Worm (Caenorhabditis elegans): ENCODE measurements around the gene col-141.

- TF ChIP-seq mef-2 (tag; optimal IDR thresholded peaks at IDR 0.05) (no peak), C16A3.4 (tag; optimal IDR thresholded peaks at IDR 0.05) (no peak), snpc-4 (tag; optimal IDR thresholded peaks at IDR 0.05) (no peak), unc-130 (tag; optimal IDR thresholded peaks at IDR 0.05) (no peak), lin-39 (tag; optimal IDR thresholded peaks at IDR 0.05) (no peak), unc-86 (tag; optimal IDR thresholded peaks at IDR 0.05) (no peak), fos-1 (tag; optimal IDR thresholded peaks at IDR 0.05) (no peak), ces-1 (GFP tag; optimal IDR thresholded peaks at IDR 0.05) (no peak), unc-62 (GFP tag; optimal IDR thresholded peaks at IDR 0.05) (no peak), dpl-1 (GFP tag; optimal IDR thresholded peaks at IDR 0.05) (no peak), elt-2 (tag; optimal IDR thresholded peaks at IDR 0.05) (no peak), skn-1 (tag; optimal IDR thresholded peaks at IDR 0.05) (no peak), egl-27 (tag; optimal IDR thresholded peaks at IDR 0.05) (no peak), mep-1 (tag; optimal IDR thresholded peaks at IDR 0.05) (no peak)
These were observed 47.2 kb upstream of the col-141 start for ce11 chrV:6782260-6782659.

Data from whole organism, L1 larva.